Fruit fly (Drosophila melanogaster): ENCODE results near the gene CG33710.
A peak's percentile ranks its signal among the peaks of the same experiment; 100 is the strongest.

Gene CG33710

DNA sequence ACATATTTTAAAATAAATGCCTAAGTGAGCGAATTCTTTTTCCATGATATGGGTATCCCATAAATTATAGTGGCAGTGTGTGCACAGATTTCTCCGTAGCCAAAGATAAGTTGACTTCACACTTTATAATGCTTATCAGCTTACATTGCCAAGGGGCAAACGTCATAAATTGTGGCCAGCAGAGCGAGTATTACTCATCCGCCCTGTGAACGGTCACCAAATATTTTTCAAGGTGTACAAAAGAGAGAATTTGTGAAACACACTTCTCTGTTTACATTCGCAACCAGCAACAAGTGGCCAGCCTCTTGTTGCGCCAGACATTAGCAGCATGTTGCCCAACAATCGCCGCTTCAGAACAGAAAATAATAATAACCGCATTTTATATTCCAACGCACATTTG is 19.7 kb downstream of the CG33710 start (continued):
- TF ChIP-seq Bdp1 (GFP tag; optimal IDR thresholded peaks at IDR 0.05) (no peak), E2f1 (GFP tag; IDR thresholded peaks at IDR 0.05) (no peak), lilli (GFP tag; optimal IDR thresholded peaks at IDR 0.05) (peak; percentile 41), gro (GFP tag; optimal IDR thresholded peaks at IDR 0.05) (peak; percentile 39), seq (GFP tag; IDR thresholded peaks at IDR 0.05) (peak; percentile 43; the same call in 1 of the 2 replicates), GATAe (GFP tag; conservative IDR thresholded peaks at IDR 0.05) (0 out of 2 replicates have a peak, but pooled peaks have one; percentile 33), kay (GFP tag; optimal IDR thresholded peaks at IDR 0.05) (peak; percentile 80), al (GFP tag; IDR thresholded peaks at IDR 0.05) (no peak), shn (GFP tag; optimal IDR thresholded peaks at IDR 0.05) (no peak), inv (GFP tag; IDR thresholded peaks at IDR 0.05; ENCODE audit: partially characterized antibody) (no peak), Neu2 (GFP tag; optimal IDR thresholded peaks at IDR 0.05; ENCODE audit: borderline replicate concordance) (no peak), CG17328 (GFP tag; IDR thresholded peaks at IDR 0.05) (no peak), Ssrp (tag; optimal IDR thresholded peaks at IDR 0.05) (no peak), gce (GFP tag; IDR thresholded peaks at IDR 0.05) (no peak), gem (tag; optimal IDR thresholded peaks at IDR 0.05) (peak; percentile 27), row (GFP tag; IDR thresholded peaks at IDR 0.05) (no peak; the same call in 2 of the 3 replicates), CG11093 (GFP tag; IDR thresholded peaks at IDR 0.05) (no peak), CG12155 (GFP tag; optimal IDR thresholded peaks at IDR 0.05) (peak; percentile 4), HLHmδ (GFP tag; optimal IDR thresholded peaks at IDR 0.05) (no peak), az2 (GFP tag; optimal IDR thresholded peaks at IDR 0.05) (no peak), Chrac-16 (GFP tag; optimal IDR thresholded peaks at IDR 0.05) (no peak), Ada2b (GFP tag; IDR thresholded peaks at IDR 0.05) (no peak), tx (GFP tag; optimal IDR thresholded peaks at IDR 0.05) (no peak), CG4282 (GFP tag; optimal IDR thresholded peaks at IDR 0.05) (no peak), jigr1 (GFP tag; IDR thresholded peaks at IDR 0.05) (no peak), Opbp (GFP tag; IDR thresholded peaks at IDR 0.05; ENCODE audit: partially characterized antibody) (no peak), pan (optimal IDR thresholded peaks at IDR 0.05) (no peak), pan (GFP tag; optimal IDR thresholded peaks at IDR 0.05 in 1 of 2, IDR thresholded peaks at IDR 0.05 in 1 of 2) (peak in 1 of 2 experiments; percentile 36), crp (GFP tag; optimal IDR thresholded peaks at IDR 0.05) (no peak), Oli (tag; optimal IDR thresholded peaks at IDR 0.05) (peak; percentile 1), ftz-f1 (GFP tag; optimal IDR thresholded peaks at IDR 0.05) (no peak), ash1 (GFP tag; optimal IDR thresholded peaks at IDR 0.05) (no peak), Dp (GFP tag; optimal IDR thresholded peaks at IDR 0.05) (no peak), CG4854 (GFP tag; optimal IDR thresholded peaks at IDR 0.05) (peak; percentile 12), twi (tag; optimal IDR thresholded peaks at IDR 0.05) (no peak), CG15269 (tag; optimal IDR thresholded peaks at IDR 0.05) (peak; percentile 44), CG6654 (GFP tag; optimal IDR thresholded peaks at IDR 0.05) (no peak), NK7.1 (GFP tag; optimal IDR thresholded peaks at IDR 0.05) (peak; percentile 2), CG30431 (GFP tag; optimal IDR thresholded peaks at IDR 0.05) (no peak), Sin3A (optimal IDR thresholded peaks at IDR 0.05) (no peak), CG17361 (GFP tag; IDR thresholded peaks at IDR 0.05) (no peak), CG3407 (GFP tag; optimal IDR thresholded peaks at IDR 0.05) (no peak), CG16779 (GFP tag; IDR thresholded peaks at IDR 0.05) (no peak), CG13775 (GFP tag; optimal IDR thresholded peaks at IDR 0.05) (no peak), gfzf (GFP tag; optimal IDR thresholded peaks at IDR 0.05) (no peak), CG4617 (GFP tag; optimal IDR thresholded peaks at IDR 0.05; ENCODE audit: borderline replicate concordance) (no peak), dm (GFP tag; optimal IDR thresholded peaks at IDR 0.05) (no peak), CG5953 (GFP tag; IDR thresholded peaks at IDR 0.05) (no peak), CG11560 (tag; IDR thresholded peaks at IDR 0.05) (no peak), CG13894 (tag; optimal IDR thresholded peaks at IDR 0.05) (no peak), Hsf (GFP tag; optimal IDR thresholded peaks at IDR 0.05) (no peak), pb (GFP tag; optimal IDR thresholded peaks at IDR 0.05) (no peak), TFAM (GFP tag; optimal IDR thresholded peaks at IDR 0.05) (no peak)

Measured in whole organism, embryonic.